Worm (Caenorhabditis elegans): Measurements from ENCODE around the gene M88.3.

Gene M88.3

ce11 chrIII:4551963-4552362, 7.1 kb upstream of the M88.3 start (continued):
- TF ChIP-seq pqm-1 (tag; optimal IDR thresholded peaks at IDR 0.05) (peak; percentile 81), elt-2 (tag; optimal IDR thresholded peaks at IDR 0.05) (peak; percentile 80), ZK546.5 (tag; optimal IDR thresholded peaks at IDR 0.05) (no peak), nhr-25 (tag; optimal IDR thresholded peaks at IDR 0.05) (peak; percentile 79), snpc-4 (tag; optimal IDR thresholded peaks at IDR 0.05) (peak; percentile 38)

DNA sequence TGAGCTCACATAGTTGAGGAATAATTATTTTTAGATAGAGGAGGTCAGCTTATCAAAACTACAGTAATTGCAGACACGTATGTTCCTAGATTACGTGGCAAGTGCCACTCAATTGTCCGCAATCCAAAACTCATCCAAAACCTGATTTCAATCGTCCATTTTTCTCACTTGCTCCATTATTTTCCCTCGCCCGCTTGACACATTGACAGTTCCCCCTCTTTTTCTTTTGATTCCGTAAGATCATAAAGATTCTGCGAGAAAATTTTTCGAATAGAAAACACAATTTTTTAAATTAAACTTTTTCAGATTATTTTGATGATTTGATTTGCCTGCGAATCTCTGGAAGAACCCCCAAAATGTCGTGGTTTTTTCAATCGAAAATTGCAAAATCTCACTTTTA, 3.9 kb upstream of the M88.3 start, which contains the start of gene M88.4:
Gene M88.4, plus strand, starts transcription at position 301 of the 400 bp plus-strand sequence.
- TF ChIP-seq tbx-2 (tag; optimal IDR thresholded peaks at IDR 0.05) = no peak
- TF ChIP-seq fos-1 (tag; optimal IDR thresholded peaks at IDR 0.05) = no peak
- no peak for TF ChIP-seq R02D3.7 (tag; optimal IDR thresholded peaks at IDR 0.05)
- TF ChIP-seq nhr-12 (tag; optimal IDR thresholded peaks at IDR 0.05) = no peak
- TF ChIP-seq jun-1 (tag; optimal IDR thresholded peaks at IDR 0.05) = no peak
- TF ChIP-seq nhr-237 (tag; optimal IDR thresholded peaks at IDR 0.05) = no peak
- no peak for TF ChIP-seq mdl-1 (tag; optimal IDR thresholded peaks at IDR 0.05)
- TF ChIP-seq ZK546.5 (tag; optimal IDR thresholded peaks at IDR 0.05) = no peak
- TF ChIP-seq ztf-4 (tag; optimal IDR thresholded peaks at IDR 0.05) = no peak

DNA sequence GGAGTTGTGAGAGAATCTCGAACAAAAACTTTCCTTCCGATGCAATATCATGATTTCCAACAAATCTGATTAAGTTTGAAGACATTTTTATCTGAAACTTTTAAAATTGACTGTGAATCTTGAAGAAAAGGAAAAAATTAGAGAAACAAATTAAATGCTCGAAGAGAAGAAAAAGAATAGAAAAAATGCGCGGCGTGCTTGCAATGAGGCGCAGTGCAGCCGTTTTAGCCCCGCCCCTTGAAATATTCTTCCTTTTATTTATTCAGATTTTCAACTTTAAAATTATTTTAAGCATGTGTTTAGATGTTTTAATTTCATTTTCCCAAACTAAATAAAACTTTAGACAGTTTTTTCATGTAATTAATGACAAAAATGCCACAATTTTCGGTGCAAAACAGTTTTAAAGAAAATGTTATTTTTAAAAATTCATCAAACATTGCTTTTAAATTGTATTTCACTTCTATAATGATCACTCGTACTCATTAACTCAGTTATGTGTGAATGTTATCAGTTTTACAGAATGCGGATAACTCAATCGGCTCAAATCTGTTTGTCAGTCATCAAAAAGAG, 2.4 kb downstream of the M88.3 start, which contains the start of the genes mrps-34 and cisd-3.1:
Gene mrps-34, minus strand, starts transcription at position 91 of the 570 bp plus-strand sequence.
Gene cisd-3.1, plus strand, starts transcription at position 520 of the 570 bp plus-strand sequence.
- TF ChIP-seq nfya-1 (tag; optimal IDR thresholded peaks at IDR 0.05; ENCODE audit: insufficient read depth) (peak; percentile 46), snpc-4 (tag; optimal IDR thresholded peaks at IDR 0.05) (peak; percentile 1), pha-4 (tag; optimal IDR thresholded peaks at IDR 0.05) (peak; percentile 42), mdl-1 (tag; optimal IDR thresholded peaks at IDR 0.05) (no peak)

- TF ChIP-seq pqm-1 (tag; optimal IDR thresholded peaks at IDR 0.05) (peak; percentile 75), nhr-25 (tag; optimal IDR thresholded peaks at IDR 0.05) (no peak), elt-2 (tag; optimal IDR thresholded peaks at IDR 0.05) (peak; percentile 92), aly-2 (tag; optimal IDR thresholded peaks at IDR 0.05) (no peak)
Measured at ce11 chrIII:4540604-4541003, 4.3 kb downstream of the M88.3 start, which contains the start of gene ugt-62. TSS of gene ugt-62 (minus strand) at chrIII:4540623.

ce11 chrIII:4530968-4531367, 13.9 kb downstream of the M88.3 start:
- TF ChIP-seq nhr-28 (tag; optimal IDR thresholded peaks at IDR 0.05) = no peak
- TF ChIP-seq egl-27 (tag; optimal IDR thresholded peaks at IDR 0.05) = no peak
- TF ChIP-seq sea-2 (GFP tag; optimal IDR thresholded peaks at IDR 0.05) = no peak
- no peak for TF ChIP-seq unc-62 (GFP tag; optimal IDR thresholded peaks at IDR 0.05)
- no peak for TF ChIP-seq nhr-25 (tag; optimal IDR thresholded peaks at IDR 0.05)

ce11 chrIII:4525998-4526397, 18.9 kb downstream of the M88.3 start:
- TF ChIP-seq elt-1 (tag; optimal IDR thresholded peaks at IDR 0.05) (no peak), mdl-1 (tag; optimal IDR thresholded peaks at IDR 0.05) (no peak), elt-2 (tag; optimal IDR thresholded peaks at IDR 0.05) (no peak)

- TF ChIP-seq egl-5 (tag; optimal IDR thresholded peaks at IDR 0.05) (no peak), fkh-10 (GFP tag; optimal IDR thresholded peaks at IDR 0.05) (no peak), sea-2 (GFP tag; optimal IDR thresholded peaks at IDR 0.05) (no peak), nhr-12 (tag; optimal IDR thresholded peaks at IDR 0.05) (no peak), nhr-237 (tag; optimal IDR thresholded peaks at IDR 0.05) (no peak), nhr-43 (tag; optimal IDR thresholded peaks at IDR 0.05; ENCODE audit: poor library complexity, severe bottlenecking) (no peak), nfya-1 (tag; optimal IDR thresholded peaks at IDR 0.05; ENCODE audit: insufficient read depth) (no peak), mml-1 (tag; optimal IDR thresholded peaks at IDR 0.05) (no peak), ceh-9 (tag; optimal IDR thresholded peaks at IDR 0.05) (no peak), elt-1 (tag; optimal IDR thresholded peaks at IDR 0.05) (no peak), snpc-4 (tag; optimal IDR thresholded peaks at IDR 0.05) (no peak), eor-1 (tag; optimal IDR thresholded peaks at IDR 0.05) (no peak), hmg-11 (tag; optimal IDR thresholded peaks at IDR 0.05) (no peak)
Measured at ce11 chrIII:4524071-4524470, 20.8 kb downstream of the M88.3 start.

Data from whole organism, L3 larva.